Fruit fly (Drosophila melanogaster): ENCODE results near the gene CG12379.

The CG12379 gene

dm6 chrX:15709984-15710750 is 23.6 kb downstream of the CG12379 start, which contains the start of the genes CG9281 and CG15601 (continued):
- TF ChIP-seq Eip78C (GFP tag) (peak; percentile 54), dac (GFP tag; optimal IDR thresholded peaks at IDR 0.05) (no peak), Smox (GFP tag; optimal IDR thresholded peaks at IDR 0.05) (no peak)

DNA sequence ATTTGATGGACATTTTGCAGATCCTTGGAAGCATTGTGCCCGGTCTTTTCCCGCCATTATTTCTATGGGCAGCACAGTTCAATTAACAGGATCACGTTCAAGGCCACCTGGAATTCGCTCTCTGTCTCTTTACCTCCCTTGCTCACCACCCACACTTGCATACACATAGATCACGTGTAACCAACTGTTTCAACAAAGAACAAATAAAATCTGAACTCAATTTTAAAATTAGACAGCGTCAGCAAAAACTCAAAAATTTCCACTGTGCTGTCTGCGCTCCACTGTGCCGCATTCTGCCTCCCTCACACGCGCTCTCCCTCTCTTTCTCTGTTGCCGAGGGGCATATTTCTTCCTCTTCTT is 24.2 kb downstream of the CG12379 start:
- TF ChIP-seq CG8319 (GFP tag; optimal IDR thresholded peaks at IDR 0.05) (peak; percentile 14), CG6163 (GFP tag; IDR thresholded peaks at IDR 0.05) (0 out of 3 replicates have a peak, but pooled peaks have one; percentile 30), lz (GFP tag; optimal IDR thresholded peaks at IDR 0.05) (peak; percentile 6), Met (GFP tag; optimal IDR thresholded peaks at IDR 0.05) (no peak), CG3919 (GFP tag; optimal IDR thresholded peaks at IDR 0.05) (peak; percentile 35), Sox102F (GFP tag; optimal IDR thresholded peaks at IDR 0.05) (no peak), Blimp-1 (GFP tag; optimal IDR thresholded peaks at IDR 0.05) (no peak), Ets21C (GFP tag; optimal IDR thresholded peaks at IDR 0.05) (no peak), salr (GFP tag; optimal IDR thresholded peaks at IDR 0.05) (no peak), Sox14 (GFP tag; optimal IDR thresholded peaks at IDR 0.05) (peak; percentile 33), Eip78C (GFP tag) (peak; percentile 53), vri (GFP tag; optimal IDR thresholded peaks at IDR 0.05) (no peak), CG8632 (GFP tag; optimal IDR thresholded peaks at IDR 0.05) (no peak), Hr39 (GFP tag; optimal IDR thresholded peaks at IDR 0.05) (peak; percentile 44), dsx (GFP tag; optimal IDR thresholded peaks at IDR 0.05; ENCODE audit: poor library complexity, severe bottlenecking) (no peak), CG6808 (GFP tag; optimal IDR thresholded peaks at IDR 0.05) (peak; percentile 98), Eip75B (GFP tag; optimal IDR thresholded peaks at IDR 0.05) (peak; percentile 36), acj6 (GFP tag; optimal IDR thresholded peaks at IDR 0.05) (no peak), CG15336 (GFP tag; IDR thresholded peaks at IDR 0.05) (peak; percentile 38; the same call in 1 of the 2 replicates), CG4318 (GFP tag; optimal IDR thresholded peaks at IDR 0.05) (no peak), CG11902 (GFP tag; optimal IDR thresholded peaks at IDR 0.05) (peak; percentile 3), fd85E (GFP tag; optimal IDR thresholded peaks at IDR 0.05) (no peak), CG11294 (GFP tag; IDR thresholded peaks at IDR 0.05) (no peak), dac (GFP tag; optimal IDR thresholded peaks at IDR 0.05) (no peak), CG1621 (tag; optimal IDR thresholded peaks at IDR 0.05) (peak; percentile 28), esn (GFP tag; optimal IDR thresholded peaks at IDR 0.05) (peak; percentile 23), CG8119 (GFP tag; IDR thresholded peaks at IDR 0.05) (no peak; the same call in 2 of the 3 replicates), svp (GFP tag) (peak; percentile 72), Hr38 (GFP tag; optimal IDR thresholded peaks at IDR 0.05) (no peak), CG6792 (GFP tag; optimal IDR thresholded peaks at IDR 0.05) (peak; percentile 37), achi (GFP tag; optimal IDR thresholded peaks at IDR 0.05) (peak; percentile 37), CG3032 (tag; optimal IDR thresholded peaks at IDR 0.05) (peak; percentile 9), CG7368 (GFP tag; optimal IDR thresholded peaks at IDR 0.05) (no peak), topi (GFP tag; optimal IDR thresholded peaks at IDR 0.05) (no peak), fd59A (GFP tag; optimal IDR thresholded peaks at IDR 0.05) (no peak), cyc (GFP tag; optimal IDR thresholded peaks at IDR 0.05) (no peak)

dm6 chrX:15703720-15704206 is 30.0 kb downstream of the CG12379 start, which contains the start of the genes Pis and Hap40:
Pis (minus strand) TSS chrX:15703770.
Hap40 (plus strand) TSS chrX:15704125.
- TF ChIP-seq Gug (GFP tag; IDR thresholded peaks at IDR 0.05), result peak; percentile 53
- TF ChIP-seq CG9139 (GFP tag; optimal IDR thresholded peaks at IDR 0.05), result no peak
- TF ChIP-seq Ets96B (tag; optimal IDR thresholded peaks at IDR 0.05), result peak; percentile 55
- peak; percentile 56 for TF ChIP-seq dsx (GFP tag; optimal IDR thresholded peaks at IDR 0.05; ENCODE audit: poor library complexity, severe bottlenecking)
- peak; percentile 78 for TF ChIP-seq lz (GFP tag; optimal IDR thresholded peaks at IDR 0.05)
- TF ChIP-seq CG3919 (GFP tag; optimal IDR thresholded peaks at IDR 0.05), result peak; percentile 51
- TF ChIP-seq Sox14 (GFP tag; optimal IDR thresholded peaks at IDR 0.05), result peak; percentile 83
- no peak for TF ChIP-seq fd85E (GFP tag; optimal IDR thresholded peaks at IDR 0.05)
- TF ChIP-seq fd59A (GFP tag; optimal IDR thresholded peaks at IDR 0.05), result peak; percentile 42
- TF ChIP-seq acj6 (GFP tag; optimal IDR thresholded peaks at IDR 0.05), result peak; percentile 65
- 0 out of 2 replicates have a peak, but pooled peaks have one; percentile 17 for TF ChIP-seq CG15336 (GFP tag; IDR thresholded peaks at IDR 0.05)
- TF ChIP-seq Eip93F (GFP tag; optimal IDR thresholded peaks at IDR 0.05), result peak; percentile 15
- peak; percentile 94 for TF ChIP-seq svp (GFP tag)
- no peak for TF ChIP-seq CG1621 (tag; optimal IDR thresholded peaks at IDR 0.05)
- TF ChIP-seq Lpt (GFP tag; optimal IDR thresholded peaks at IDR 0.05), result peak; percentile 37
- peak; percentile 39 for TF ChIP-seq CG6792 (GFP tag; optimal IDR thresholded peaks at IDR 0.05)
- TF ChIP-seq CG16779 (tag; optimal IDR thresholded peaks at IDR 0.05), result no peak
- peak; percentile 19 for TF ChIP-seq CG8319 (GFP tag; optimal IDR thresholded peaks at IDR 0.05)
- no peak for TF ChIP-seq CG6854 (GFP tag; optimal IDR thresholded peaks at IDR 0.05)
- no peak for TF ChIP-seq CG11762 (GFP tag; optimal IDR thresholded peaks at IDR 0.05; ENCODE audit: insufficient read depth)
- TF ChIP-seq Met (GFP tag; optimal IDR thresholded peaks at IDR 0.05), result no peak
- TF ChIP-seq cyc (GFP tag; optimal IDR thresholded peaks at IDR 0.05), result peak; percentile 64
- peak; percentile 67 for TF ChIP-seq CG4318 (GFP tag; optimal IDR thresholded peaks at IDR 0.05)
- TF ChIP-seq CG6163 (GFP tag; IDR thresholded peaks at IDR 0.05), result peak; percentile 60; the same call in 2 of the 3 replicates
- peak in 1 of 2 experiments; percentile 28 for TF ChIP-seq salr (GFP tag; optimal IDR thresholded peaks at IDR 0.05)

All from whole organism, prepupa.